Fruit fly (Drosophila melanogaster) whole organism, embryonic: ENCODE data around the gene CG17249.
A peak's percentile ranks its signal among the peaks of the same experiment; 100 is the strongest.

Source experiments
- ATbp ChIP-seq: fragments of 200-800 bp; sonication (Bioruptor generic); optimal IDR thresholded peaks from 2 replicates; lab custom pipeline; 2017; ENCODE audit warnings: missing biosample characterization, mild to moderate bottlenecking, missing genetic modification characterization, missing genetic modification reagents
- Antp ChIP-seq: fragments of 200-800 bp; sonication (Bioruptor generic); optimal IDR thresholded peaks from 3 replicates; lab custom pipeline; 2016; ENCODE audit warnings: missing biosample characterization, missing genetic modification characterization
- Atf3 ChIP-seq: fragments of 200-800 bp; sonication (Bioruptor generic); optimal IDR thresholded peaks from 3 replicates; lab custom pipeline; 2016; ENCODE audit warnings: missing biosample characterization, missing genetic modification characterization
- CG1024 ChIP-seq: fragments of 200-800 bp; sonication (Bioruptor generic); IDR thresholded peaks from 2 replicates; pipeline ENCODE4 v1.3.6; 2022; ENCODE audit warnings: missing biosample characterization, missing genetic modification characterization
- CG14965 ChIP-seq: fragments of 200-800 bp; sonication (Bioruptor generic); optimal IDR thresholded peaks from 2 replicates; lab custom pipeline; 2016; ENCODE audit warnings: missing biosample characterization, missing genetic modification characterization, borderline replicate concordance
- CG1529 ChIP-seq: fragments of 200-800 bp; sonication (Bioruptor generic); optimal IDR thresholded peaks from 3 replicates; lab custom pipeline; 2018; ENCODE audit warnings: missing biosample characterization, missing genetic modification characterization
- CG17359 ChIP-seq: fragments of 200-800 bp; sonication (Bioruptor generic); optimal IDR thresholded peaks from 3 replicates; lab custom pipeline; 2018; ENCODE audit warnings: missing biosample characterization, mild to moderate bottlenecking, missing genetic modification characterization, moderate library complexity
- CG2712 ChIP-seq: fragments of 200-800 bp; optimal IDR thresholded peaks from 3 replicates; lab custom pipeline; 2019; ENCODE audit warnings: missing biosample characterization, mild to moderate bottlenecking, missing genetic modification characterization, moderate library complexity
- CG30020 ChIP-seq: fragments of 200-800 bp; optimal IDR thresholded peaks from 2 replicates; lab custom pipeline; 2019; ENCODE audit warnings: missing biosample characterization, mild to moderate bottlenecking, missing genetic modification characterization, moderate library complexity
- CG30431 ChIP-seq: fragments of 200-800 bp; sonication (Bioruptor generic); optimal IDR thresholded peaks from 2 replicates; lab custom pipeline; 2017; ENCODE audit warnings: missing biosample characterization, missing genetic modification characterization
- CG31388 ChIP-seq: fragments of 200-800 bp; sonication (Bioruptor generic); optimal IDR thresholded peaks from 2 replicates; lab custom pipeline; 2016; ENCODE audit warnings: missing biosample characterization, missing genetic modification characterization
- CG3163 ChIP-seq: fragments of 200-800 bp; sonication (Bioruptor generic); optimal IDR thresholded peaks from 3 replicates; lab custom pipeline; 2016; ENCODE audit warnings: missing biosample characterization, missing genetic modification characterization
- CG33557 ChIP-seq: fragments of 200-800 bp; sonication (Bioruptor generic); optimal IDR thresholded peaks from 2 replicates; lab custom pipeline; 2019; ENCODE audit warnings: missing biosample characterization, mild to moderate bottlenecking, missing genetic modification characterization, moderate library complexity
- CG6175 ChIP-seq: fragments of 200-800 bp; sonication (Bioruptor generic); IDR thresholded peaks from 3 replicates; pipeline ENCODE4 v1.3.6; 2022; ENCODE audit warnings: missing biosample characterization, missing genetic modification characterization
- CG6654 ChIP-seq: fragments of 200-800 bp; sonication (Bioruptor generic); optimal IDR thresholded peaks from 2 replicates; lab custom pipeline; 2017; ENCODE audit warnings: missing biosample characterization, mild to moderate bottlenecking, missing genetic modification characterization
- CG6683 ChIP-seq: fragments of 200-800 bp; sonication (Bioruptor generic); optimal IDR thresholded peaks from 2 replicates; lab custom pipeline; 2017; ENCODE audit warnings: missing biosample characterization, mild to moderate bottlenecking, missing genetic modification characterization, missing genetic modification reagents
- CG8290 ChIP-seq, 3 experiments: fragments of 200-800 bp; sonication (Bioruptor generic); optimal IDR thresholded peaks; 2 replicates each; lab custom pipeline; 2016 to 2019; ENCODE audit warnings: missing biosample characterization in 3 of 3, missing genetic modification characterization in 3 of 3, mild to moderate bottlenecking in 2 of 3, moderate library complexity in 1 of 3
- CG8944 ChIP-seq: fragments of 200-800 bp; sonication (Bioruptor generic); optimal IDR thresholded peaks from 3 replicates; lab custom pipeline; 2016; ENCODE audit warnings: missing biosample characterization, missing genetic modification characterization
- CG9215 ChIP-seq: fragments of 200-800 bp; sonication (Bioruptor generic); IDR thresholded peaks from 2 replicates; pipeline ENCODE4 v1.3.6; 2022; ENCODE audit warnings: missing biosample characterization, missing genetic modification characterization
- CG9727 ChIP-seq: fragments of 200-800 bp; sonication (Bioruptor generic); optimal IDR thresholded peaks from 3 replicates; lab custom pipeline; 2017; ENCODE audit warnings: missing biosample characterization, mild to moderate bottlenecking, missing genetic modification characterization
- CHES-1-like ChIP-seq: fragments of 200-800 bp; sonication (Bioruptor generic); optimal IDR thresholded peaks from 2 replicates; lab custom pipeline; 2016; ENCODE audit warnings: missing biosample characterization, missing genetic modification characterization
- D ChIP-seq, 2 experiments: fragments of 200-800 bp in 1 of 2; fragments of >200 bp in 1 of 2; sonication (Bioruptor generic) in 1 of 2; optimal IDR thresholded peaks; 2 replicates in 1 of 2; 3 replicates in 1 of 2; lab custom pipeline; 2017; ENCODE audit warnings: mild to moderate bottlenecking in 1 of 2, missing biosample characterization in 1 of 2, missing genetic modification characterization in 1 of 2, missing genetic modification reagents in 1 of 2
- Dad ChIP-seq: fragments of 200-800 bp; sonication (Bioruptor generic); optimal IDR thresholded peaks from 3 replicates; lab custom pipeline; 2016; ENCODE audit warnings: missing biosample characterization, missing genetic modification characterization
- Dll ChIP-seq: fragments of 200-800 bp; sonication (Bioruptor generic); IDR thresholded peaks from 4 replicates; pipeline ENCODE4 v1.3.6; 2022; ENCODE audit warnings: missing biosample characterization, missing genetic modification characterization; ENCODE audit not compliant: partially characterized antibody
- Drgx ChIP-seq: fragments of 200-800 bp; sonication (Bioruptor generic); IDR thresholded peaks from 2 replicates; pipeline ENCODE4 v1.3.6; 2022; ENCODE audit warnings: missing biosample characterization, missing genetic modification characterization
- Gug ChIP-seq: fragments of 200-800 bp; sonication (Bioruptor generic); IDR thresholded peaks from 4 replicates; pipeline ENCODE4 v1.3.6; 2022; ENCODE audit warnings: missing biosample characterization, missing genetic modification characterization
- H15 ChIP-seq: fragments of 200-800 bp; sonication (Bioruptor generic); IDR thresholded peaks from 3 replicates; pipeline ENCODE4 v1.3.6; 2022; ENCODE audit warnings: missing biosample characterization, missing genetic modification characterization
- Hand ChIP-seq: fragments of 200-800 bp; sonication (Bioruptor generic); optimal IDR thresholded peaks from 2 replicates; lab custom pipeline; 2017; ENCODE audit warnings: mild to moderate bottlenecking, missing biosample characterization, missing genetic modification reagents, missing genetic modification characterization
- Kr ChIP-seq: fragments of 200-800 bp; sonication (Bioruptor generic); optimal IDR thresholded peaks from 2 replicates; lab custom pipeline; 2017; ENCODE audit warnings: missing biosample characterization, mild to moderate bottlenecking, missing genetic modification characterization
- NfI ChIP-seq: fragments of 200-800 bp; sonication (Bioruptor generic); optimal IDR thresholded peaks from 3 replicates; lab custom pipeline; 2018; ENCODE audit warnings: missing biosample characterization, mild to moderate bottlenecking, missing genetic modification characterization, moderate library complexity
- Poxn ChIP-seq: fragments of 200-800 bp; sonication (Bioruptor generic); IDR thresholded peaks from 2 replicates; pipeline ENCODE4 v1.3.6; 2022; ENCODE audit warnings: missing biosample characterization, missing genetic modification characterization
- Sry-δ ChIP-seq: fragments of 200-800 bp; sonication (Bioruptor generic); optimal IDR thresholded peaks from 2 replicates; lab custom pipeline; 2016; ENCODE audit warnings: missing biosample characterization, missing genetic modification characterization
- Taf1 ChIP-seq: fragments of 200-800 bp; sonication (Bioruptor generic); IDR thresholded peaks from 2 replicates; pipeline ENCODE4 v1.3.6; 2022; ENCODE audit warnings: missing biosample characterization, missing genetic modification characterization
- ab ChIP-seq: fragments of 200-800 bp; sonication (Bioruptor generic); optimal IDR thresholded peaks from 2 replicates; lab custom pipeline; 2016; ENCODE audit warnings: missing biosample characterization, missing genetic modification characterization
- ara ChIP-seq: fragments of 200-800 bp; sonication (Bioruptor generic); IDR thresholded peaks from 2 replicates; pipeline ENCODE4 v1.3.6; 2022; ENCODE audit warnings: missing biosample characterization, missing genetic modification characterization
- bbx ChIP-seq: fragments of 200-800 bp; sonication (Bioruptor generic); IDR thresholded peaks from 2 replicates; pipeline ENCODE4 v1.3.6; 2022; ENCODE audit warnings: missing biosample characterization, missing genetic modification characterization; ENCODE audit not compliant: partially characterized antibody
- br ChIP-seq: fragments of >200 bp; optimal IDR thresholded peaks from 2 replicates; lab custom pipeline; 2017
- crol ChIP-seq: fragments of 200-800 bp; sonication (Bioruptor generic); IDR thresholded peaks from 2 replicates; pipeline ENCODE4 v1.3.6; 2022; ENCODE audit warnings: missing biosample characterization, missing genetic modification characterization
- dimm ChIP-seq: fragments of 200-800 bp; sonication (Bioruptor generic); IDR thresholded peaks from 2 replicates; pipeline ENCODE4 v1.3.6; 2022; ENCODE audit warnings: missing biosample characterization, missing genetic modification characterization
- disco-r ChIP-seq: fragments of 200-800 bp; sonication (Bioruptor generic); optimal IDR thresholded peaks from 2 replicates; lab custom pipeline; 2016; ENCODE audit warnings: missing biosample characterization, missing genetic modification characterization
- gce ChIP-seq: fragments of 200-800 bp; sonication (Bioruptor generic); IDR thresholded peaks from 3 replicates; pipeline ENCODE4 v1.3.6; 2022; ENCODE audit warnings: missing biosample characterization, missing genetic modification characterization
- grau ChIP-seq: fragments of 200-800 bp; optimal IDR thresholded peaks from 3 replicates; lab custom pipeline; 2019; ENCODE audit warnings: missing biosample characterization, mild to moderate bottlenecking, missing genetic modification characterization, moderate library complexity
- hbn ChIP-seq: fragments of 200-800 bp; sonication (Bioruptor generic); IDR thresholded peaks from 2 replicates; pipeline ENCODE4 v1.3.6; 2022; ENCODE audit warnings: missing biosample characterization, missing genetic modification characterization; ENCODE audit not compliant: partially characterized antibody
- lab ChIP-seq: fragments of 200-800 bp; sonication (Bioruptor generic); optimal IDR thresholded peaks from 3 replicates; lab custom pipeline; 2017; ENCODE audit warnings: missing biosample characterization, missing genetic modification characterization, mild to moderate bottlenecking, moderate library complexity, missing genetic modification reagents
- nerfin-1 ChIP-seq: fragments of 200-800 bp; sonication (Bioruptor generic); optimal IDR thresholded peaks from 3 replicates; lab custom pipeline; 2019; ENCODE audit warnings: missing biosample characterization, mild to moderate bottlenecking, missing genetic modification characterization, moderate library complexity
- odd ChIP-seq: fragments of 200-800 bp; sonication (Bioruptor generic); optimal IDR thresholded peaks from 2 replicates; lab custom pipeline; 2017; ENCODE audit warnings: missing biosample characterization, mild to moderate bottlenecking, missing genetic modification characterization
- otp ChIP-seq: fragments of 200-800 bp; sonication (Bioruptor generic); IDR thresholded peaks from 3 replicates; pipeline ENCODE4, ENCODE4 v1.3.6; 2022; ENCODE audit warnings: missing biosample characterization, missing genetic modification characterization
- sens-2 ChIP-seq: fragments of 200-800 bp; sonication (Bioruptor generic); IDR thresholded peaks from 2 replicates; pipeline ENCODE4 v1.3.6; 2022; ENCODE audit warnings: missing biosample characterization, missing genetic modification characterization
- trem ChIP-seq: fragments of 200-800 bp; optimal IDR thresholded peaks from 3 replicates; lab custom pipeline; 2019; ENCODE audit warnings: missing biosample characterization, mild to moderate bottlenecking, missing genetic modification characterization, moderate library complexity
- wdn ChIP-seq: fragments of 200-800 bp; sonication (Bioruptor generic); IDR thresholded peaks from 2 replicates; pipeline ENCODE4 v1.3.6; 2022; ENCODE audit warnings: missing biosample characterization, missing genetic modification characterization

CG17249 gene

DNA sequence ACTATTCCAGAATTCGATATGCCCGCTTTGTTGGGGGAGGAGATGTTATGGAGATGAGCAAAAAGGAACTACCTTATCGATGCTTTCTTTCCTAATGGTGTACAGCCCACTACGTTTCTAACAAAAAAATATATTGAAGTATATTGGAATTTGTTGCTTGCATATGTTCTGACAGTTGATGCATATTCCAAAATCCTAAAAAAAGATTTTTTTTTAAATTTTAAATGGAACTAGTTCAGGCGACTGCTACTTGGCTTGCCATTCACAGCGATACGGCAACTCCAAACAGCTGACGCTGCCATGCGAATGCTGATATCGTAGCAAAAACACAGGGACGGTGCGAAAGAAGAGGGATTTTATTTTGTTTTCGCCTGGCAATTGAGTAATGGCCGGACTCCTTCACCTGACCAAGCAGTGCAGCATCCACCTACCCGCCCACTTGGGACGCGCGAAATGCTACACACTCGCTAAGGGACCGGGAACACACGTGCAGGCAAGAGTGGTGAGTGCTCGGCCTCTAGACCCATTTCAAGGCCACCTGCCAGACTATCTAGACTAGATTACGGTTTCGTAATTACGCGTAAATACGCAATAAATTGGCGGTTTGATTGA lies 29.0 kb downstream of the CG17249 start, which contains the start of the genes CG13926, ABCB7 and CG33230 (continued):
- peak; percentile 41; the same call in 1 of the 4 replicates for TF ChIP-seq Dll
- no peak for TF ChIP-seq Poxn (GFP tag; lab: Robert Waterston, UW)
- no peak for TF ChIP-seq br (lab: Kevin White, UChicago)
- no peak for TF ChIP-seq crol (GFP tag; lab: Robert Waterston, UW)
- no peak for TF ChIP-seq CG2712 (tag; lab: Kevin White, UChicago)
- TF ChIP-seq CG30020 (tag; lab: Kevin White, UChicago), result no peak
- no peak for TF ChIP-seq CG14965 (GFP tag; lab: Kevin White, UChicago)
- no peak for TF ChIP-seq Atf3 (GFP tag; lab: Kevin White, UChicago)
- no peak for TF ChIP-seq Dad
- no peak for TF ChIP-seq D (optimal IDR thresholded peaks at IDR 0.05; lab: Kevin White, UChicago)
- no peak for TF ChIP-seq D (GFP tag; optimal IDR thresholded peaks at IDR 0.05; lab: Kevin White, UChicago)
- 0 out of 2 replicates have a peak, but pooled peaks have one; percentile 21 for TF ChIP-seq hbn (GFP tag; lab: Robert Waterston, UW)
- TF ChIP-seq CHES-1-like, result peak; percentile 16
- no peak for TF ChIP-seq CG9215 (GFP tag; lab: Robert Waterston, UW)
- 0 out of 2 replicates have a peak, but pooled peaks have one; percentile 12 for TF ChIP-seq Drgx
- TF ChIP-seq nerfin-1 (tag; lab: Kevin White, UChicago), result peak; percentile 33
- peak; percentile 16 for TF ChIP-seq NfI (GFP tag; lab: Kevin White, UChicago)
- TF ChIP-seq CG3163 (GFP tag; lab: Kevin White, UChicago), result no peak
- TF ChIP-seq CG6175 (GFP tag; lab: Robert Waterston, UW), result no peak
- TF ChIP-seq Kr (GFP tag; lab: Kevin White, UChicago), result no peak
- TF ChIP-seq trem (tag; lab: Kevin White, UChicago), result peak; percentile 65
- no peak for TF ChIP-seq CG8290 (GFP tag; optimal IDR thresholded peaks at IDR 0.05; lab: Kevin White, UChicago)
- TF ChIP-seq CG8290 (tag; optimal IDR thresholded peaks at IDR 0.05; lab: Kevin White, UChicago), result no peak
- TF ChIP-seq Hand, result no peak
- no peak for TF ChIP-seq Taf1 (GFP tag; lab: Robert Waterston, UW)
- TF ChIP-seq sens-2 (GFP tag; lab: Robert Waterston, UW), result no peak
- no peak for TF ChIP-seq CG17359 (tag; lab: Kevin White, UChicago)
- no peak for TF ChIP-seq CG30431 (GFP tag; lab: Kevin White, UChicago)
- no peak for TF ChIP-seq ab
- peak; percentile 37 for TF ChIP-seq grau (tag; lab: Kevin White, UChicago)
- no peak for TF ChIP-seq CG8944 (GFP tag; lab: Kevin White, UChicago)
- TF ChIP-seq CG6683 (GFP tag; lab: Kevin White, UChicago), result no peak
- peak; percentile 43; the same call in 1 of the 4 replicates for TF ChIP-seq Gug (GFP tag; lab: Robert Waterston, UW)
- no peak for TF ChIP-seq odd
- TF ChIP-seq CG31388 (GFP tag; lab: Kevin White, UChicago), result no peak
- TF ChIP-seq disco-r (GFP tag; lab: Kevin White, UChicago), result no peak
- TF ChIP-seq dimm, result no peak
- no peak for TF ChIP-seq H15 (GFP tag; lab: Robert Waterston, UW)
- TF ChIP-seq ATbp (GFP tag; lab: Kevin White, UChicago), result no peak
- no peak for TF ChIP-seq ara
- TF ChIP-seq otp (GFP tag; lab: Robert Waterston, UW), result no peak
- peak; percentile 31 for TF ChIP-seq lab (GFP tag; lab: Kevin White, UChicago)
- TF ChIP-seq wdn (GFP tag; lab: Robert Waterston, UW), result no peak
- no peak for TF ChIP-seq CG1529 (GFP tag; lab: Kevin White, UChicago)
- no peak for TF ChIP-seq Antp (GFP tag; lab: Kevin White, UChicago)
- 0 out of 2 replicates have a peak, but pooled peaks have one; percentile 2 for TF ChIP-seq bbx (GFP tag; lab: Robert Waterston, UW)
- no peak for TF ChIP-seq gce (GFP tag; lab: Robert Waterston, UW)
- TF ChIP-seq CG6654, result no peak
- TF ChIP-seq CG1024 (GFP tag; lab: Robert Waterston, UW), result no peak
- TF ChIP-seq Sry-δ (GFP tag; lab: Kevin White, UChicago), result peak; percentile 43
- TF ChIP-seq CG33557 (GFP tag; lab: Kevin White, UChicago), result no peak
- TF ChIP-seq CG9727 (GFP tag; lab: Kevin White, UChicago), result peak; percentile 29
